Worm (Caenorhabditis elegans): Measurements from ENCODE around the gene F01D5.6.

F01D5.6 gene

ce11 chrII:13976161-13976560, 30.1 kb upstream of the F01D5.6 start, which contains the start of gene Y39G8B.2:
Y39G8B.2 (minus strand) TSS chrII:13976221.
- TF ChIP-seq lin-39 (tag; optimal IDR thresholded peaks at IDR 0.05) (peak; percentile 88), ceh-28 (tag; optimal IDR thresholded peaks at IDR 0.05) (peak; percentile 7), eor-1 (tag; optimal IDR thresholded peaks at IDR 0.05) (no peak), aly-2 (tag; optimal IDR thresholded peaks at IDR 0.05) (no peak), fkh-10 (GFP tag; optimal IDR thresholded peaks at IDR 0.05) (no peak), ZK546.5 (tag; optimal IDR thresholded peaks at IDR 0.05) (no peak), egl-27 (tag; optimal IDR thresholded peaks at IDR 0.05) (no peak), ceh-16 (tag; optimal IDR thresholded peaks at IDR 0.05) (no peak), jun-1 (tag; optimal IDR thresholded peaks at IDR 0.05) (peak; percentile 56), hmg-11 (tag; optimal IDR thresholded peaks at IDR 0.05) (peak; percentile 81), pha-4 (tag; optimal IDR thresholded peaks at IDR 0.05) (peak; percentile 97), tbx-2 (tag; optimal IDR thresholded peaks at IDR 0.05) (no peak), nhr-23 (tag; optimal IDR thresholded peaks at IDR 0.05) (peak; percentile 86), lsy-12 (tag; optimal IDR thresholded peaks at IDR 0.05) (peak; percentile 32), nhr-76 (tag; optimal IDR thresholded peaks at IDR 0.05) (no peak), pqm-1 (tag; optimal IDR thresholded peaks at IDR 0.05) (peak; percentile 60), elt-1 (tag; optimal IDR thresholded peaks at IDR 0.05) (no peak), snpc-4 (tag; optimal IDR thresholded peaks at IDR 0.05) (peak; percentile 92), nhr-43 (tag; optimal IDR thresholded peaks at IDR 0.05; ENCODE audit: poor library complexity, severe bottlenecking) (peak; percentile 80), nhr-237 (tag; optimal IDR thresholded peaks at IDR 0.05) (no peak), skn-1 (tag; optimal IDR thresholded peaks at IDR 0.05) (peak; percentile 11), sea-2 (GFP tag; optimal IDR thresholded peaks at IDR 0.05) (no peak), nfya-1 (tag; optimal IDR thresholded peaks at IDR 0.05; ENCODE audit: insufficient read depth) (peak; percentile 88), fos-1 (tag; optimal IDR thresholded peaks at IDR 0.05) (peak; percentile 16), egl-5 (tag; optimal IDR thresholded peaks at IDR 0.05) (peak; percentile 66), lin-15B (tag; optimal IDR thresholded peaks at IDR 0.05) (peak; percentile 98), elt-3 (tag; optimal IDR thresholded peaks at IDR 0.05) (peak in 1 of 3 experiments; percentile 40), nhr-77 (tag; optimal IDR thresholded peaks at IDR 0.05) (no peak), mdl-1 (tag; optimal IDR thresholded peaks at IDR 0.05) (no peak), mml-1 (tag; optimal IDR thresholded peaks at IDR 0.05) (no peak), zag-1 (tag; optimal IDR thresholded peaks at IDR 0.05) (peak; percentile 15), ama-1 (optimal IDR thresholded peaks at IDR 0.05) (peak; percentile 49), R02D3.7 (tag; optimal IDR thresholded peaks at IDR 0.05) (peak; percentile 55), daf-12 (tag; optimal IDR thresholded peaks at IDR 0.05) (no peak), elt-2 (tag; optimal IDR thresholded peaks at IDR 0.05) (peak; percentile 57), nhr-25 (tag; optimal IDR thresholded peaks at IDR 0.05) (peak; percentile 84)

- no peak for TF ChIP-seq nhr-77 (tag; optimal IDR thresholded peaks at IDR 0.05)
- no peak for TF ChIP-seq daf-12 (tag; optimal IDR thresholded peaks at IDR 0.05)
- no peak for TF ChIP-seq ztf-11 (tag; optimal IDR thresholded peaks at IDR 0.05)
- TF ChIP-seq eor-1 (tag; optimal IDR thresholded peaks at IDR 0.05) = no peak
- TF ChIP-seq unc-39 (tag; optimal IDR thresholded peaks at IDR 0.05) = no peak
- TF ChIP-seq nhr-12 (tag; optimal IDR thresholded peaks at IDR 0.05) = no peak
- no peak for TF ChIP-seq egl-5 (tag; optimal IDR thresholded peaks at IDR 0.05)
- no peak for TF ChIP-seq fkh-2 (tag; optimal IDR thresholded peaks at IDR 0.05)
- no peak for TF ChIP-seq sea-2 (GFP tag; optimal IDR thresholded peaks at IDR 0.05)
- no peak for TF ChIP-seq ceh-28 (tag; optimal IDR thresholded peaks at IDR 0.05)
- TF ChIP-seq nhr-67 (tag; optimal IDR thresholded peaks at IDR 0.05) = no peak
Observed at ce11 chrII:13977701-13978100, 28.6 kb upstream of the F01D5.6 start.

- TF ChIP-seq elt-2 (tag; optimal IDR thresholded peaks at IDR 0.05) (peak; percentile 92), nhr-12 (tag; optimal IDR thresholded peaks at IDR 0.05) (no peak), pqm-1 (tag; optimal IDR thresholded peaks at IDR 0.05) (peak; percentile 73), jun-1 (tag; optimal IDR thresholded peaks at IDR 0.05) (peak; percentile 85), nhr-28 (tag; optimal IDR thresholded peaks at IDR 0.05) (no peak), lsy-12 (tag; optimal IDR thresholded peaks at IDR 0.05) (no peak), pha-4 (tag; optimal IDR thresholded peaks at IDR 0.05) (peak; percentile 47), ceh-28 (tag; optimal IDR thresholded peaks at IDR 0.05) (no peak)
Observed at ce11 chrII:13979833-13980513, 26.3 kb upstream of the F01D5.6 start, which contains the start of gene sre-48. sre-48 (minus strand) TSS chrII:13979883.
